Worm (Caenorhabditis elegans) whole organism, late embryonic: ENCODE measurements around the gene F37C12.18.

Experiments
- C08G9.2 ChIP-seq: sonication (generic microtip); optimal IDR thresholded peaks from 2 replicates; lab custom pipeline; 2016; ENCODE audit warnings: mild to moderate bottlenecking, missing genetic modification characterization, moderate library complexity, missing compliant biosample characterization
- F13H6.1 ChIP-seq: sonication (generic microtip); optimal IDR thresholded peaks from 2 replicates; lab custom pipeline; 2016; ENCODE audit warnings: missing genetic modification characterization, missing compliant biosample characterization
- T23F11.4 ChIP-seq: fragments of 200-800 bp; sonication (Bioruptor generic); optimal IDR thresholded peaks from 2 replicates; lab custom pipeline; 2018; ENCODE audit warnings: mild to moderate bottlenecking, missing genetic modification characterization, missing compliant biosample characterization
- ahr-1 ChIP-seq: sonication (generic microtip); optimal IDR thresholded peaks from 2 replicates; lab custom pipeline; 2016; ENCODE audit warnings: missing genetic modification characterization, missing compliant biosample characterization
- ceh-18 ChIP-seq: sonication (generic microtip); optimal IDR thresholded peaks from 2 replicates; lab custom pipeline; 2016; ENCODE audit warnings: missing genetic modification characterization, missing compliant biosample characterization
- ceh-2 ChIP-seq: sonication (generic microtip); optimal IDR thresholded peaks from 2 replicates; lab custom pipeline; 2016; ENCODE audit warnings: missing genotype, missing genetic modification characterization, missing compliant biosample characterization
- ceh-22 ChIP-seq: sonication (generic microtip); optimal IDR thresholded peaks from 2 replicates; lab custom pipeline; 2017; ENCODE audit warnings: missing biosample characterization, missing genetic modification characterization
- ceh-24 ChIP-seq: sonication (generic microtip); optimal IDR thresholded peaks from 2 replicates; lab custom pipeline; 2016; ENCODE audit warnings: mild to moderate bottlenecking, missing genetic modification characterization, missing compliant biosample characterization
- ceh-30 ChIP-seq: fragments of 150-350 bp; optimal IDR thresholded peaks from 2 replicates; lab custom pipeline; 2014; ENCODE audit warnings: missing biosample characterization, missing genetic modification characterization
- ceh-31 ChIP-seq: sonication (generic microtip); optimal IDR thresholded peaks from 2 replicates; lab custom pipeline; 2016; ENCODE audit warnings: missing genetic modification characterization, missing compliant biosample characterization
- ceh-34 ChIP-seq: sonication (generic microtip); optimal IDR thresholded peaks from 2 replicates; lab custom pipeline; 2016; ENCODE audit warnings: mild to moderate bottlenecking, missing genetic modification characterization, missing compliant biosample characterization
- ceh-45 ChIP-seq: fragments of 200-800 bp; sonication (Bioruptor generic); IDR thresholded peaks from 2 replicates; pipeline ENCODE4 v1.3.6; 2022; ENCODE audit warnings: missing genetic modification reagents, missing genetic modification characterization, missing compliant biosample characterization
- ceh-6 ChIP-seq: fragments of 200-800 bp; sonication (Bioruptor generic); optimal IDR thresholded peaks from 2 replicates; lab custom pipeline; 2018; ENCODE audit warnings: mild to moderate bottlenecking, missing genetic modification characterization, missing compliant biosample characterization
- ceh-9 ChIP-seq: sonication (generic microtip); optimal IDR thresholded peaks from 2 replicates; lab custom pipeline; 2016; ENCODE audit warnings: mild to moderate bottlenecking, missing genetic modification characterization, inconsistent platforms, missing compliant biosample characterization
- che-1 ChIP-seq: sonication (generic microtip); optimal IDR thresholded peaks from 2 replicates; lab custom pipeline; 2016; ENCODE audit warnings: mild to moderate bottlenecking, missing genetic modification characterization, missing compliant biosample characterization
- dmd-4 ChIP-seq: sonication (generic microtip); optimal IDR thresholded peaks from 2 replicates; lab custom pipeline; 2016; ENCODE audit warnings: borderline replicate concordance, missing genetic modification characterization, missing compliant biosample characterization
- dve-1 ChIP-seq: sonication (generic microtip); optimal IDR thresholded peaks from 2 replicates; lab custom pipeline; 2017; ENCODE audit warnings: antibody characterized with exemption, mild to moderate bottlenecking, missing genetic modification characterization, missing compliant biosample characterization
- ets-4 ChIP-seq: sonication (generic microtip); optimal IDR thresholded peaks from 2 replicates; lab custom pipeline; 2016; ENCODE audit warnings: missing genetic modification characterization, missing compliant biosample characterization
- eyg-1 ChIP-seq: sonication (generic microtip); optimal IDR thresholded peaks from 2 replicates; lab custom pipeline; 2016; ENCODE audit warnings: missing genotype, missing genetic modification characterization, missing compliant biosample characterization
- fkh-6 ChIP-seq: sonication (generic microtip); optimal IDR thresholded peaks from 2 replicates; lab custom pipeline; 2016; ENCODE audit warnings: missing genetic modification characterization, missing compliant biosample characterization
- gmeb-2 ChIP-seq: sonication (generic microtip); optimal IDR thresholded peaks from 2 replicates; lab custom pipeline; 2016; ENCODE audit warnings: missing genetic modification characterization, inconsistent platforms, missing compliant biosample characterization
- hlh-13 ChIP-seq: fragments of 200-800 bp; sonication (Bioruptor generic); optimal IDR thresholded peaks from 2 replicates; lab custom pipeline; 2018; ENCODE audit warnings: mild to moderate bottlenecking, missing genetic modification characterization, missing compliant biosample characterization
- hlh-15 ChIP-seq: sonication (generic microtip); optimal IDR thresholded peaks from 2 replicates; lab custom pipeline; 2016; ENCODE audit warnings: missing genetic modification characterization, missing compliant biosample characterization
- hlh-30 ChIP-seq: sonication (generic microtip); optimal IDR thresholded peaks from 2 replicates; lab custom pipeline; 2017; ENCODE audit warnings: antibody characterized with exemption, missing genetic modification characterization, missing compliant biosample characterization; ENCODE audit not compliant: insufficient read depth
- hlh-6 ChIP-seq: sonication (generic microtip); optimal IDR thresholded peaks from 2 replicates; lab custom pipeline; 2016; ENCODE audit warnings: missing genotype, missing genetic modification characterization, missing compliant biosample characterization
- hlh-8 ChIP-seq: sonication (generic microtip); optimal IDR thresholded peaks from 2 replicates; lab custom pipeline; 2016; ENCODE audit warnings: missing genotype, missing genetic modification characterization, missing compliant biosample characterization
- lin-11 ChIP-seq: fragments of 200-800 bp; sonication (Bioruptor generic); optimal IDR thresholded peaks from 2 replicates; lab custom pipeline; 2018; ENCODE audit warnings: mild to moderate bottlenecking, missing genetic modification characterization, missing compliant biosample characterization
- mec-3 ChIP-seq: sonication (generic microtip); optimal IDR thresholded peaks from 2 replicates; lab custom pipeline; 2016; ENCODE audit warnings: borderline replicate concordance, missing genetic modification characterization, missing compliant biosample characterization
- nfya-1 ChIP-seq: sonication (generic microtip); optimal IDR thresholded peaks from 2 replicates; lab custom pipeline; 2017; ENCODE audit warnings: missing genetic modification characterization, mild to moderate bottlenecking, missing compliant biosample characterization, antibody characterized with exemption, moderate library complexity
- nhr-11 ChIP-seq: fragments of 150-350 bp; optimal IDR thresholded peaks from 2 replicates; lab custom pipeline; 2014; ENCODE audit warnings: missing biosample characterization, missing genetic modification characterization
- nhr-232 ChIP-seq: sonication (generic microtip); optimal IDR thresholded peaks from 2 replicates; lab custom pipeline; 2016; ENCODE audit warnings: missing genetic modification characterization, missing compliant biosample characterization
- npax-4 ChIP-seq: sonication (generic microtip); optimal IDR thresholded peaks from 2 replicates; lab custom pipeline; 2016; ENCODE audit warnings: missing genetic modification characterization, missing compliant biosample characterization
- odd-2 ChIP-seq: sonication (generic microtip); optimal IDR thresholded peaks from 2 replicates; lab custom pipeline; 2017; ENCODE audit warnings: antibody characterized with exemption, mild to moderate bottlenecking, missing genetic modification characterization, missing compliant biosample characterization
- pax-1 ChIP-seq: fragments of 150-350 bp; optimal IDR thresholded peaks from 2 replicates; lab custom pipeline; 2014; ENCODE audit warnings: missing biosample characterization, missing genetic modification characterization
- pha-2 ChIP-seq: sonication (generic microtip); optimal IDR thresholded peaks from 2 replicates; lab custom pipeline; 2017; ENCODE audit warnings: mild to moderate bottlenecking, missing genetic modification characterization, missing compliant biosample characterization
- pha-4 ChIP-seq: fragments of 150-350 bp; optimal IDR thresholded peaks from 2 replicates; lab custom pipeline; 2018; ENCODE audit warnings: missing biosample characterization, missing genetic modification reagents, missing genetic modification characterization
- pqm-1 ChIP-seq: sonication (generic microtip); optimal IDR thresholded peaks from 2 replicates; lab custom pipeline; 2016; ENCODE audit warnings: missing genetic modification characterization, missing compliant biosample characterization
- pros-1 ChIP-seq: fragments of 150-350 bp; optimal IDR thresholded peaks from 2 replicates; lab custom pipeline; 2014; ENCODE audit warnings: missing biosample characterization, missing genetic modification reagents, missing genetic modification characterization
- ref-2 ChIP-seq: sonication (generic microtip); optimal IDR thresholded peaks from 2 replicates; lab custom pipeline; 2016; ENCODE audit warnings: missing genetic modification characterization, missing compliant biosample characterization
- rnt-1 ChIP-seq: sonication (generic microtip); optimal IDR thresholded peaks from 2 replicates; lab custom pipeline; 2016; ENCODE audit warnings: missing genetic modification characterization, missing compliant biosample characterization
- sox-2 ChIP-seq: fragments of 200-800 bp; sonication (Bioruptor generic); IDR thresholded peaks from 2 replicates; pipeline ENCODE4 v1.3.6; 2022; ENCODE audit warnings: missing genetic modification reagents, missing genetic modification characterization, missing compliant biosample characterization
- syd-9 ChIP-seq: sonication (generic microtip); optimal IDR thresholded peaks from 2 replicates; lab custom pipeline; 2016; ENCODE audit warnings: mild to moderate bottlenecking, missing genetic modification characterization, moderate library complexity, missing compliant biosample characterization
- tbx-2 ChIP-seq: sonication (generic microtip); optimal IDR thresholded peaks from 2 replicates; lab custom pipeline; 2016; ENCODE audit warnings: missing genetic modification characterization, missing compliant biosample characterization
- tbx-7 ChIP-seq: sonication (generic microtip); optimal IDR thresholded peaks from 2 replicates; lab custom pipeline; 2016; ENCODE audit warnings: missing genotype, missing genetic modification characterization, missing compliant biosample characterization
- ttx-3 ChIP-seq: sonication (generic microtip); optimal IDR thresholded peaks from 2 replicates; lab custom pipeline; 2016; ENCODE audit warnings: missing genetic modification reagents, missing genetic modification characterization, missing compliant biosample characterization
- unc-3 ChIP-seq, 2 experiments: fragments of 200-800 bp in 1 of 2; sonication (Bioruptor generic) in 1 of 2; sonication (generic microtip) in 1 of 2; conservative IDR thresholded peaks in 1 of 2; optimal IDR thresholded peaks in 1 of 2; 2 replicates each; pipeline versions ENCODE4 v1.3.6 to Lab custom; 2016 to 2022; ENCODE audit warnings: missing compliant biosample characterization in 2 of 2, missing genetic modification characterization in 2 of 2, missing genetic modification reagents in 1 of 2
- unc-42 ChIP-seq: sonication (generic microtip); optimal IDR thresholded peaks from 2 replicates; lab custom pipeline; 2016; ENCODE audit warnings: missing genotype, missing genetic modification characterization, missing compliant biosample characterization
- unc-55 ChIP-seq: sonication (generic microtip); optimal IDR thresholded peaks from 2 replicates; lab custom pipeline; 2017; ENCODE audit warnings: missing biosample characterization, missing genetic modification reagents, missing genetic modification characterization
- unc-86 ChIP-seq: sonication (generic microtip); optimal IDR thresholded peaks from 2 replicates; lab custom pipeline; 2016; ENCODE audit warnings: missing genetic modification characterization, missing compliant biosample characterization
- ztf-16 ChIP-seq: sonication (generic microtip); optimal IDR thresholded peaks from 2 replicates; lab custom pipeline; 2017; ENCODE audit warnings: missing genetic modification characterization, missing compliant biosample characterization

Gene F37C12.18

DNA sequence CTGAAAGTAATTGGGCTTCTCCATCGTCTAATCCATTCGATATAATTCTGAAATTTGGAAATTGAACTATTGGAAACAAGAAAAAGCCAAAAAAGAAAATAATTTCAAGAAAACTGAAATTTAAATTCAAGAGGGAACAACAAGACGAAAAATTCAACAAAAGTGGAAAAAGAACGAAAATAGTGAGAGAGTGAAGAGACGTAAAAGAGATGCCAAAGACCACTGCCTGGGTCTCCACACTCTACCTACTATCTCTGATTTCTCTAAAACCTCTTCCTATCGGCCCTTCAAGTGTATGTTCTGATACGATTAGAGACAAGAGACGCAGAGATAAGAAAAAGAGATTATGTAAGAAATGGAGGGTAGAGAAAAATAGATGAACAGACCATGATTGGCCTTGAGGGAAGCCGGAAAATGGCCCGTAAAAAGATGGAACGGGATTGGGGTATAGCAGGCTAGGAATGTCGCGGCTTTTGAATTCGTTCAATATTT is 41.4 kb downstream of the F37C12.18 start, which contains the start of gene ogt-1:
TSS of gene ogt-1 (minus strand) at position 51 of the 492 bp plus-strand sequence.
- TF ChIP-seq T23F11.4 (no peak), ceh-6 (GFP tag; lab: Kevin White, UChicago) (no peak), ahr-1 (tag; lab: Kevin White, UChicago) (no peak), dve-1 (tag; lab: Kevin White, UChicago) (peak; percentile 12), unc-86 (tag; lab: Kevin White, UChicago) (no peak), F13H6.1 (tag; lab: Kevin White, UChicago) (no peak), tbx-7 (tag; lab: Kevin White, UChicago) (no peak), pqm-1 (tag; lab: Kevin White, UChicago) (no peak), C08G9.2 (tag; lab: Kevin White, UChicago) (no peak), hlh-30 (no peak), ceh-31 (tag; lab: Kevin White, UChicago) (peak; percentile 68), unc-55 (peak; percentile 78), dmd-4 (no peak), ets-4 (tag; lab: Kevin White, UChicago) (no peak), ceh-18 (tag; lab: Kevin White, UChicago) (peak; percentile 9), ceh-2 (tag; lab: Kevin White, UChicago) (no peak), ttx-3 (tag; lab: Kevin White, UChicago) (no peak), lin-11 (tag; lab: Kevin White, UChicago) (no peak), gmeb-2 (no peak), hlh-8 (tag; lab: Kevin White, UChicago) (no peak), hlh-6 (tag; lab: Kevin White, UChicago) (no peak), rnt-1 (tag; lab: Kevin White, UChicago) (peak; percentile 14), nfya-1 (peak; percentile 93), syd-9 (no peak), odd-2 (no peak), ceh-9 (tag; lab: Kevin White, UChicago) (no peak), pha-2 (tag; lab: Kevin White, UChicago) (no peak), che-1 (tag; lab: Kevin White, UChicago) (no peak), pax-1 (tag; lab: Kevin White, UChicago) (peak; percentile 79), fkh-6 (tag; lab: Kevin White, UChicago) (no peak), ceh-24 (tag; lab: Kevin White, UChicago) (no peak), tbx-2 (tag; lab: Kevin White, UChicago) (peak; percentile 4), npax-4 (tag; lab: Kevin White, UChicago) (no peak), nhr-11 (tag; lab: Kevin White, UChicago) (no peak), eyg-1 (tag; lab: Kevin White, UChicago) (no peak), unc-42 (tag; lab: Kevin White, UChicago) (peak; percentile 66), pha-4 (tag; lab: Kevin White, UChicago) (no peak), ceh-34 (no peak), unc-3 (GFP tag; conservative IDR thresholded peaks at IDR 0.05; lab: Robert Waterston, UW) (no peak), unc-3 (tag; optimal IDR thresholded peaks at IDR 0.05; lab: Kevin White, UChicago) (no peak), ref-2 (tag; lab: Kevin White, UChicago) (no peak), nhr-232 (tag; lab: Kevin White, UChicago) (no peak)

- no peak for TF ChIP-seq dve-1 (tag; lab: Kevin White, UChicago)
- TF ChIP-seq hlh-15 (tag; lab: Kevin White, UChicago): no peak
- TF ChIP-seq fkh-6 (tag; lab: Kevin White, UChicago): no peak
- no peak for TF ChIP-seq ceh-31 (tag; lab: Kevin White, UChicago)
- TF ChIP-seq sox-2 (GFP tag; lab: Robert Waterston, UW): no peak
- TF ChIP-seq ceh-24 (tag; lab: Kevin White, UChicago): no peak
- TF ChIP-seq mec-3 (tag; lab: Kevin White, UChicago): no peak
- no peak for TF ChIP-seq ceh-45 (GFP tag; lab: Robert Waterston, UW)
- TF ChIP-seq pros-1: no peak
- TF ChIP-seq hlh-13 (GFP tag; lab: Kevin White, UChicago): no peak
- TF ChIP-seq che-1 (tag; lab: Kevin White, UChicago): no peak
- no peak for TF ChIP-seq nhr-232 (tag; lab: Kevin White, UChicago)
- TF ChIP-seq nfya-1: no peak
- no peak for TF ChIP-seq ref-2 (tag; lab: Kevin White, UChicago)
- TF ChIP-seq ceh-22 (tag; lab: Kevin White, UChicago): no peak
- no peak for TF ChIP-seq ceh-30 (tag; lab: Kevin White, UChicago)
- no peak for TF ChIP-seq ztf-16 (tag; lab: Kevin White, UChicago)
- TF ChIP-seq hlh-30: no peak
- TF ChIP-seq nhr-11 (tag; lab: Kevin White, UChicago): no peak
- TF ChIP-seq, all 69 proteins: peak for 0
Observed at ce11 chrIII:7152569-7152968, 42.7 kb downstream of the F37C12.18 start.
